Worm (Caenorhabditis elegans) whole organism, L4 larva: ENCODE measurements around the gene W02G9.3.
A peak's percentile ranks its signal among the peaks of the same experiment; 100 is the strongest.

Source experiments
- aha-1 ChIP-seq: fragments of 150-350 bp; peaks from one replicate; lab custom pipeline; 2014; ENCODE audit warnings: missing biosample characterization, missing genetic modification characterization
- ama-1 ChIP-seq: fragments of 150-350 bp; optimal IDR thresholded peaks from 2 replicates; lab custom pipeline; 2014; ENCODE audit warnings: inconsistent platforms, mixed read lengths
- ceh-20 ChIP-seq: fragments of 200-800 bp; sonication (Bioruptor generic); IDR thresholded peaks from 2 replicates; pipeline ENCODE4 v1.3.6; 2022; ENCODE audit warnings: missing genetic modification reagents, missing genetic modification characterization, missing compliant biosample characterization
- ceh-28 ChIP-seq: fragments of 150-350 bp; optimal IDR thresholded peaks from 2 replicates; lab custom pipeline; 2014; ENCODE audit warnings: missing biosample characterization, missing genetic modification reagents, missing genetic modification characterization
- ceh-32 ChIP-seq: sonication (generic microtip); optimal IDR thresholded peaks from 2 replicates; lab custom pipeline; 2016; ENCODE audit warnings: mild to moderate bottlenecking, missing genetic modification characterization, missing compliant biosample characterization; ENCODE audit not compliant: poor library complexity
- ces-1 ChIP-seq: fragments of 150-350 bp; sonication (generic microtip); optimal IDR thresholded peaks from 4 replicates; lab custom pipeline; 2014; ENCODE audit warnings: missing biosample characterization, missing genetic modification reagents, missing genetic modification characterization
- daf-16 ChIP-seq, 3 experiments: sonication (generic microtip); optimal IDR thresholded peaks; 2 replicates each; lab custom pipeline; 2016 to 2017; ENCODE audit warnings: missing genetic modification characterization in 3 of 3, missing genetic modification reagents in 3 of 3, mild to moderate bottlenecking in 2 of 3, missing compliant biosample characterization in 2 of 3, missing biosample characterization in 1 of 3, moderate library complexity in 1 of 3
- dmd-6 ChIP-seq: fragments of 200-800 bp; sonication (Bioruptor generic); IDR thresholded peaks from 2 replicates; pipeline ENCODE4 v1.3.6; 2022; ENCODE audit warnings: missing genetic modification reagents, missing genetic modification characterization, missing compliant biosample characterization
- dmd-8 ChIP-seq: fragments of 200-800 bp; sonication (Bioruptor generic); IDR thresholded peaks from 2 replicates; pipeline ENCODE4 v1.3.6; 2022; ENCODE audit warnings: missing genetic modification characterization, missing compliant biosample characterization
- dmd-9 ChIP-seq: fragments of 200-800 bp; sonication (Bioruptor generic); IDR thresholded peaks from 2 replicates; pipeline ENCODE4 v1.3.6; 2022; ENCODE audit warnings: missing genetic modification reagents, missing genetic modification characterization, missing compliant biosample characterization
- dve-1 ChIP-seq: sonication (generic microtip); optimal IDR thresholded peaks from 2 replicates; lab custom pipeline; 2017; ENCODE audit warnings: antibody characterized with exemption, mild to moderate bottlenecking, missing genetic modification characterization, missing compliant biosample characterization; ENCODE audit not compliant: insufficient read depth
- egl-43 ChIP-seq: fragments of 200-800 bp; sonication (Bioruptor generic); IDR thresholded peaks from 2 replicates; pipeline ENCODE4 v1.3.6; 2022; ENCODE audit warnings: missing genetic modification reagents, missing genetic modification characterization, missing compliant biosample characterization
- hmg-1.1 ChIP-seq: fragments of 200-800 bp; sonication (Bioruptor generic); IDR thresholded peaks from 2 replicates; pipeline ENCODE4 v1.3.6; 2022; ENCODE audit warnings: missing genetic modification reagents, missing genetic modification characterization, missing compliant biosample characterization
- lin-38 ChIP-seq: fragments of 200-800 bp; sonication (Bioruptor generic); IDR thresholded peaks from 2 replicates; pipeline ENCODE4 v1.3.6; 2022; ENCODE audit warnings: missing genetic modification reagents, missing genetic modification characterization, missing compliant biosample characterization
- lin-39 ChIP-seq: fragments of 150-350 bp; optimal IDR thresholded peaks from 2 replicates; lab custom pipeline; 2014; ENCODE audit warnings: missing biosample characterization, missing genetic modification reagents, missing genetic modification characterization
- lsy-2 ChIP-seq, 2 experiments: fragments of 150-350 bp in 1 of 2; sonication (generic microtip) in 1 of 2; optimal IDR thresholded peaks; 2 replicates each; lab custom pipeline; 2014 to 2017; ENCODE audit warnings: missing biosample characterization in 2 of 2, missing genetic modification characterization in 2 of 2
- mdt-29 ChIP-seq: fragments of 200-800 bp; sonication (Bioruptor generic); IDR thresholded peaks from 2 replicates; pipeline ENCODE4 v1.3.6; 2022; ENCODE audit warnings: missing genetic modification reagents, missing genetic modification characterization, missing compliant biosample characterization
- nhr-25 ChIP-seq: sonication (generic microtip); optimal IDR thresholded peaks from 2 replicates; lab custom pipeline; 2017; ENCODE audit warnings: missing genetic modification characterization, mild to moderate bottlenecking, missing compliant biosample characterization, antibody characterized with exemption, moderate library complexity, borderline replicate concordance; ENCODE audit not compliant: insufficient read depth
- nhr-77 ChIP-seq: fragments of 150-350 bp; optimal IDR thresholded peaks from 2 replicates; lab custom pipeline; 2014; ENCODE audit warnings: missing biosample characterization, missing genetic modification characterization
- pqm-1 ChIP-seq: sonication (generic microtip); optimal IDR thresholded peaks from 2 replicates; lab custom pipeline; 2017; ENCODE audit warnings: missing biosample characterization, missing genetic modification characterization
- rbr-2 ChIP-seq: sonication (generic microtip); optimal IDR thresholded peaks from 2 replicates; lab custom pipeline; 2016; ENCODE audit warnings: missing genotype, missing genetic modification characterization, missing compliant biosample characterization
- saeg-2 ChIP-seq: fragments of 200-800 bp; sonication (Bioruptor generic); IDR thresholded peaks from 2 replicates; pipeline ENCODE4 v1.3.6; 2022; ENCODE audit warnings: missing genetic modification reagents, missing genetic modification characterization, missing compliant biosample characterization
- set-16 ChIP-seq: fragments of 200-800 bp; sonication (Bioruptor generic); IDR thresholded peaks from 2 replicates; pipeline ENCODE4 v1.3.6; 2022; ENCODE audit warnings: missing genetic modification reagents, missing genetic modification characterization, missing compliant biosample characterization
- skn-1 ChIP-seq: fragments of 150-350 bp; optimal IDR thresholded peaks from 2 replicates; lab custom pipeline; 2014; ENCODE audit warnings: missing biosample characterization, missing genetic modification characterization
- snpc-4 ChIP-seq: fragments of 150-350 bp; optimal IDR thresholded peaks from 2 replicates; lab custom pipeline; 2014; ENCODE audit warnings: missing biosample characterization, missing genetic modification characterization
- spr-3 ChIP-seq: fragments of 200-800 bp; sonication (Bioruptor generic); optimal IDR thresholded peaks from 2 replicates; lab custom pipeline; 2018; ENCODE audit warnings: mild to moderate bottlenecking, missing genetic modification characterization, missing compliant biosample characterization
- unc-62 ChIP-seq, 3 experiments: fragments of 150-350 bp in 1 of 3; sonication (generic microtip); optimal IDR thresholded peaks in 2 of 3; peaks in 1 of 3; 1 replicate in 1 of 3; 2 replicates in 2 of 3; lab custom pipeline; 2014 to 2017; ENCODE audit warnings: missing biosample characterization in 3 of 3, missing genetic modification characterization in 3 of 3, missing genetic modification reagents in 3 of 3, missing genotype in 1 of 3

The W02G9.3 gene

ce11 chrV:2639035-2639434 is 33.8 kb upstream of the W02G9.3 start, which contains the start of gene W02H5.2:
Gene W02H5.2, plus strand, starts transcription at chrV:2639335.
- TF ChIP-seq hmg-1.1 (GFP tag; lab: Robert Waterston, UW) (no peak), unc-62 (GFP tag; optimal IDR thresholded peaks at IDR 0.05 in 1 of 2; lab: Kevin White, UChicago) (peak in 1 of 2 experiments; percentile 10), unc-62 (tag; optimal IDR thresholded peaks at IDR 0.05; lab: Kevin White, UChicago) (no peak)

- peak; percentile 69 for TF ChIP-seq set-16 (GFP tag; lab: Robert Waterston, UW)
- peak; percentile 24; the same call in 1 of the 2 replicates for TF ChIP-seq lin-38
- TF ChIP-seq ces-1: no peak
- no peak for TF ChIP-seq skn-1 (tag; lab: Kevin White, UChicago)
- no peak for TF ChIP-seq ceh-20
- no peak for TF ChIP-seq daf-16 (GFP tag; optimal IDR thresholded peaks at IDR 0.05; lab: Kevin White, UChicago)
- TF ChIP-seq daf-16 (tag; optimal IDR thresholded peaks at IDR 0.05; lab: Kevin White, UChicago): no peak
- no peak for TF ChIP-seq dmd-8
Observed at ce11 chrV:2639506-2639905, 33.3 kb upstream of the W02G9.3 start.

- TF ChIP-seq egl-43 (GFP tag; lab: Robert Waterston, UW) (0 out of 2 replicates have a peak, but pooled peaks have one; percentile 31), set-16 (GFP tag; lab: Robert Waterston, UW) (peak; percentile 87), lsy-2 (tag; optimal IDR thresholded peaks at IDR 0.05; lab: Kevin White, UChicago) (no peak)
Observed at ce11 chrV:2646067-2646466, 26.7 kb upstream of the W02G9.3 start.

- TF ChIP-seq lin-38 (peak; percentile 28; the same call in 1 of the 2 replicates), rbr-2 (tag; lab: Kevin White, UChicago) (no peak), aha-1 (tag; lab: Kevin White, UChicago) (peak; percentile 93)
Observed at ce11 chrV:2647222-2647796, 25.5 kb upstream of the W02G9.3 start.

- peak; percentile 98 for TF ChIP-seq aha-1 (tag; lab: Kevin White, UChicago)
- no peak for TF ChIP-seq lsy-2 (tag; optimal IDR thresholded peaks at IDR 0.05; lab: Kevin White, UChicago)
- TF ChIP-seq, all 104 proteins: peak for 1
Observed at ce11 chrV:2650980-2651379, 21.8 kb upstream of the W02G9.3 start.

- TF ChIP-seq hmg-1.1 (GFP tag; lab: Robert Waterston, UW) (no peak), ceh-28 (tag; lab: Kevin White, UChicago) (no peak), ama-1 (lab: Kevin White, UChicago) (no peak), nhr-77 (no peak), lin-39 (tag; lab: Kevin White, UChicago) (no peak), spr-3 (GFP tag; lab: Kevin White, UChicago) (no peak), dmd-9 (GFP tag; lab: Robert Waterston, UW) (no peak), mdt-29 (GFP tag; lab: Robert Waterston, UW) (0 out of 2 replicates have a peak, but pooled peaks have one; percentile 12), aha-1 (tag; lab: Kevin White, UChicago) (peak; percentile 57), saeg-2 (GFP tag; lab: Robert Waterston, UW) (no peak), snpc-4 (tag; lab: Kevin White, UChicago) (no peak)
Observed at ce11 chrV:2652557-2653133, 20.1 kb upstream of the W02G9.3 start, which contains the start of the genes W02H5.8 and angl-1. Gene W02H5.8, minus strand, starts transcription at chrV:2652657. Gene angl-1, plus strand, starts transcription at chrV:2653083.

ce11 chrV:2656159-2656558 is 16.6 kb upstream of the W02G9.3 start:
- TF ChIP-seq nhr-25 (tag; lab: Kevin White, UChicago) (no peak), nhr-77 (peak; percentile 1), ceh-32 (tag; lab: Kevin White, UChicago) (no peak), daf-16 (GFP tag; optimal IDR thresholded peaks at IDR 0.05; lab: Kevin White, UChicago) (no peak), daf-16 (tag; optimal IDR thresholded peaks at IDR 0.05; lab: Kevin White, UChicago) (peak; percentile 97), dmd-6 (GFP tag; lab: Robert Waterston, UW) (0 out of 2 replicates have a peak, but pooled peaks have one; percentile 7), pqm-1 (peak; percentile 2), dve-1 (tag; lab: Kevin White, UChicago) (peak; percentile 67)
- TF ChIP-seq, all 104 proteins: peak for 5
